Fruit fly (Drosophila melanogaster) whole organism, embryonic: ENCODE measurements around the gene Trm7-32.

Experiments used
- BEAF-32 ChIP-seq: fragments of 200-800 bp; sonication (Bioruptor generic); optimal IDR thresholded peaks from 3 replicates; lab custom pipeline; 2017; ENCODE audit warnings: missing biosample characterization, missing genetic modification characterization, mild to moderate bottlenecking, moderate library complexity, missing genetic modification reagents
- CG13287 ChIP-seq: fragments of 200-800 bp; sonication (Bioruptor generic); IDR thresholded peaks from 2 replicates; pipeline ENCODE4 v1.3.6; 2022; ENCODE audit warnings: missing biosample characterization, missing genetic modification characterization; ENCODE audit not compliant: partially characterized antibody
- CG14710 ChIP-seq: fragments of 200-800 bp; sonication (Bioruptor generic); optimal IDR thresholded peaks from 3 replicates; lab custom pipeline; 2019; ENCODE audit warnings: missing biosample characterization, mild to moderate bottlenecking, missing genetic modification characterization, moderate library complexity
- CG15514 ChIP-seq: fragments of 200-800 bp; sonication (Bioruptor generic); optimal IDR thresholded peaks from 3 replicates; lab custom pipeline; 2017; ENCODE audit warnings: missing biosample characterization, missing genetic modification characterization, mild to moderate bottlenecking, moderate library complexity, missing genetic modification reagents
- CG16815 ChIP-seq: fragments of 200-800 bp; sonication (Bioruptor generic); optimal IDR thresholded peaks from 3 replicates; lab custom pipeline; 2017; ENCODE audit warnings: missing biosample characterization, mild to moderate bottlenecking, missing genetic modification characterization
- CG4404 ChIP-seq: fragments of 200-800 bp; sonication (Bioruptor generic); IDR thresholded peaks from 2 replicates; pipeline ENCODE4 v1.3.6; 2022; ENCODE audit warnings: missing biosample characterization, missing genetic modification characterization
- CG4820 ChIP-seq: fragments of 200-800 bp; sonication (Bioruptor generic); optimal IDR thresholded peaks from 3 replicates; lab custom pipeline; 2016; ENCODE audit warnings: missing biosample characterization, missing genetic modification characterization
- CG7786 ChIP-seq: fragments of 200-800 bp; sonication (Bioruptor generic); optimal IDR thresholded peaks from 2 replicates; lab custom pipeline; 2016; ENCODE audit warnings: missing biosample characterization, missing genetic modification characterization
- CG9727 ChIP-seq: fragments of 200-800 bp; sonication (Bioruptor generic); optimal IDR thresholded peaks from 3 replicates; lab custom pipeline; 2017; ENCODE audit warnings: missing biosample characterization, mild to moderate bottlenecking, missing genetic modification characterization
- CG9797 ChIP-seq: fragments of 200-800 bp; sonication (Bioruptor generic); optimal IDR thresholded peaks from 3 replicates; lab custom pipeline; 2018; ENCODE audit warnings: missing biosample characterization, mild to moderate bottlenecking, missing genetic modification characterization
- D ChIP-seq, 2 experiments: fragments of 200-800 bp in 1 of 2; fragments of >200 bp in 1 of 2; sonication (Bioruptor generic) in 1 of 2; optimal IDR thresholded peaks; 2 replicates in 1 of 2; 3 replicates in 1 of 2; lab custom pipeline; 2017; ENCODE audit warnings: mild to moderate bottlenecking in 1 of 2, missing biosample characterization in 1 of 2, missing genetic modification characterization in 1 of 2, missing genetic modification reagents in 1 of 2
- Deaf1 ChIP-seq: fragments of 200-800 bp; optimal IDR thresholded peaks from 3 replicates; lab custom pipeline; 2019; ENCODE audit warnings: missing biosample characterization, mild to moderate bottlenecking, missing genetic modification characterization, moderate library complexity
- E2f2 ChIP-seq: fragments of 200-800 bp; sonication (Bioruptor generic); IDR thresholded peaks from 2 replicates; pipeline ENCODE4 v1.3.6; 2022; ENCODE audit warnings: missing biosample characterization, missing genetic modification characterization
- Ets65A ChIP-seq: fragments of 200-800 bp; sonication (Bioruptor generic); peaks from one replicate; lab custom pipeline; 2016; ENCODE audit warnings: missing biosample characterization, missing genetic modification characterization
- Hmx ChIP-seq: fragments of 200-800 bp; sonication (Bioruptor generic); optimal IDR thresholded peaks from 2 replicates; lab custom pipeline; 2016; ENCODE audit warnings: missing biosample characterization, missing genetic modification characterization
- Hr78 ChIP-seq, 2 experiments: fragments of 200-800 bp in 1 of 2; fragments of >200 bp in 1 of 2; sonication (Bioruptor generic) in 1 of 2; optimal IDR thresholded peaks; 2 replicates each; lab custom pipeline; 2017 to 2019; ENCODE audit warnings: missing biosample characterization in 2 of 2, missing genetic modification characterization in 2 of 2, mild to moderate bottlenecking in 1 of 2, moderate library complexity in 1 of 2
- Lim3 ChIP-seq: fragments of 200-800 bp; sonication (Bioruptor generic); IDR thresholded peaks from 2 replicates; pipeline ENCODE4 v1.3.6; 2022; ENCODE audit warnings: missing biosample characterization, missing genetic modification characterization
- Mrtf ChIP-seq: fragments of 200-800 bp; sonication (Bioruptor generic); IDR thresholded peaks from 3 replicates; pipeline ENCODE4 v1.3.6; 2022; ENCODE audit warnings: missing biosample characterization, missing genetic modification characterization
- Nf-YB ChIP-seq: fragments of 200-800 bp; sonication (Bioruptor generic); optimal IDR thresholded peaks from 3 replicates; lab custom pipeline; 2019; ENCODE audit warnings: missing biosample characterization, mild to moderate bottlenecking, missing genetic modification characterization, moderate library complexity
- Nf-YC ChIP-seq: fragments of 200-800 bp; optimal IDR thresholded peaks from 3 replicates; lab custom pipeline; 2019; ENCODE audit warnings: missing biosample characterization, mild to moderate bottlenecking, missing genetic modification characterization, moderate library complexity
- NfI ChIP-seq: fragments of 200-800 bp; sonication (Bioruptor generic); optimal IDR thresholded peaks from 3 replicates; lab custom pipeline; 2018; ENCODE audit warnings: missing biosample characterization, mild to moderate bottlenecking, missing genetic modification characterization, moderate library complexity
- Sin3A ChIP-seq: fragments of >200 bp; optimal IDR thresholded peaks from 2 replicates; lab custom pipeline; 2018
- Sry-δ ChIP-seq: fragments of 200-800 bp; sonication (Bioruptor generic); optimal IDR thresholded peaks from 2 replicates; lab custom pipeline; 2016; ENCODE audit warnings: missing biosample characterization, missing genetic modification characterization
- Stat92E ChIP-seq, 3 experiments: fragments of >200 bp in 2 of 3; fragments of 200-800 bp in 1 of 3; sonication (Bioruptor generic) in 1 of 3; optimal IDR thresholded peaks; 2 replicates each; lab custom pipeline; 2017 to 2019; ENCODE audit warnings: missing biosample characterization in 3 of 3, missing genetic modification characterization in 3 of 3, mild to moderate bottlenecking in 1 of 3, moderate library complexity in 1 of 3
- Tbp ChIP-seq: fragments of >200 bp; optimal IDR thresholded peaks from 2 replicates; lab custom pipeline; 2018; ENCODE audit warnings: missing biosample characterization, missing genetic modification characterization
- bbx ChIP-seq: fragments of 200-800 bp; sonication (Bioruptor generic); IDR thresholded peaks from 2 replicates; pipeline ENCODE4 v1.3.6; 2022; ENCODE audit warnings: missing biosample characterization, missing genetic modification characterization; ENCODE audit not compliant: partially characterized antibody
- chif ChIP-seq, 2 experiments: fragments of 200-800 bp; sonication (Bioruptor generic); optimal IDR thresholded peaks; 3 replicates each; lab custom pipeline; 2016; ENCODE audit warnings: missing biosample characterization in 2 of 2, missing genetic modification characterization in 2 of 2
- crc ChIP-seq: fragments of 200-800 bp; sonication (Bioruptor generic); optimal IDR thresholded peaks from 2 replicates; lab custom pipeline; 2016; ENCODE audit warnings: missing biosample characterization, missing genetic modification characterization
- croc ChIP-seq: fragments of 200-800 bp; sonication (Bioruptor generic); conservative IDR thresholded peaks from 3 replicates; pipeline ENCODE4 v1.3.6; 2022; ENCODE audit warnings: missing biosample characterization, missing genetic modification characterization
- dmrt99B ChIP-seq: fragments of 200-800 bp; sonication (Bioruptor generic); optimal IDR thresholded peaks from 2 replicates; lab custom pipeline; 2018; ENCODE audit warnings: missing biosample characterization, mild to moderate bottlenecking, missing genetic modification characterization, moderate library complexity
- ewg ChIP-seq: fragments of 200-800 bp; sonication (Bioruptor generic); optimal IDR thresholded peaks from 3 replicates; lab custom pipeline; 2017; ENCODE audit warnings: mild to moderate bottlenecking, missing biosample characterization, missing genetic modification reagents, missing genetic modification characterization
- grn ChIP-seq: fragments of 200-800 bp; sonication (Bioruptor generic); optimal IDR thresholded peaks from 3 replicates; lab custom pipeline; 2017; ENCODE audit warnings: missing biosample characterization, missing genetic modification characterization
- gsb-n ChIP-seq: fragments of 200-800 bp; sonication (Bioruptor generic); optimal IDR thresholded peaks from 3 replicates; lab custom pipeline; 2018; ENCODE audit warnings: missing biosample characterization, mild to moderate bottlenecking, missing genetic modification characterization
- hb ChIP-seq: fragments of 200-800 bp; sonication (Bioruptor generic); IDR thresholded peaks from 3 replicates; pipeline ENCODE4 v1.3.6; 2022; ENCODE audit warnings: missing biosample characterization, missing genetic modification characterization; ENCODE audit not compliant: partially characterized antibody
- maf-S ChIP-seq: fragments of 200-800 bp; sonication (Bioruptor generic); optimal IDR thresholded peaks from 2 replicates; lab custom pipeline; 2016; ENCODE audit warnings: missing biosample characterization, missing genetic modification characterization
- peb ChIP-seq: fragments of 200-800 bp; sonication (Bioruptor generic); IDR thresholded peaks from 2 replicates; pipeline ENCODE4 v1.3.6; 2022; ENCODE audit warnings: missing biosample characterization, missing genetic modification characterization
- phol ChIP-seq: fragments of 200-800 bp; sonication (Bioruptor generic); optimal IDR thresholded peaks from 3 replicates; lab custom pipeline; 2018; ENCODE audit warnings: missing biosample characterization, mild to moderate bottlenecking, missing genetic modification characterization, moderate library complexity
- sd ChIP-seq: fragments of 200-800 bp; sonication (Bioruptor generic); optimal IDR thresholded peaks from 3 replicates; lab custom pipeline; 2018; ENCODE audit warnings: missing biosample characterization, mild to moderate bottlenecking, missing genetic modification characterization, moderate library complexity
- seq ChIP-seq: fragments of 200-800 bp; sonication (Bioruptor generic); IDR thresholded peaks from 2 replicates; pipeline ENCODE4 v1.3.6; 2022; ENCODE audit warnings: missing biosample characterization, missing genetic modification characterization
- sisA ChIP-seq: fragments of 200-800 bp; sonication (Bioruptor generic); IDR thresholded peaks from 2 replicates; pipeline ENCODE4 v1.3.6; 2022; ENCODE audit warnings: missing biosample characterization, missing genetic modification characterization
- ssp ChIP-seq: fragments of 200-800 bp; sonication (Bioruptor generic); IDR thresholded peaks from 2 replicates; pipeline ENCODE4 v1.3.6; 2022; ENCODE audit warnings: missing biosample characterization, missing genetic modification characterization
- tgo ChIP-seq: fragments of 200-800 bp; sonication (Bioruptor generic); IDR thresholded peaks from 3 replicates; pipeline ENCODE4 v1.3.6; 2022; ENCODE audit warnings: missing biosample characterization, missing genetic modification characterization
- twi ChIP-seq: fragments of 200-800 bp; optimal IDR thresholded peaks from 2 replicates; lab custom pipeline; 2019; ENCODE audit warnings: missing biosample characterization, mild to moderate bottlenecking, missing genetic modification characterization, moderate library complexity
- usp ChIP-seq: fragments of >200 bp; optimal IDR thresholded peaks from 2 replicates; lab custom pipeline; 2017; ENCODE audit warnings: missing biosample characterization, missing genetic modification characterization
- zen2 ChIP-seq: fragments of 200-800 bp; sonication (Bioruptor generic); IDR thresholded peaks from 3 replicates; pipeline ENCODE4 v1.3.6; 2022; ENCODE audit warnings: missing biosample characterization, missing genetic modification characterization; ENCODE audit not compliant: partially characterized antibody
- zf30C ChIP-seq: fragments of 200-800 bp; sonication (Bioruptor generic); optimal IDR thresholded peaks from 3 replicates; lab custom pipeline; 2018; ENCODE audit warnings: missing biosample characterization, mild to moderate bottlenecking, missing genetic modification characterization

Gene Trm7-32

dm6 chr3R:17029796-17030195 lies 10.7 kb upstream of the Trm7-32 start:
- TF ChIP-seq Sry-δ (no peak), dmrt99B (tag; lab: Kevin White, UChicago) (no peak), CG13287 (GFP tag; lab: Robert Waterston, UW) (no peak), D (optimal IDR thresholded peaks at IDR 0.05; lab: Kevin White, UChicago) (no peak), D (GFP tag; optimal IDR thresholded peaks at IDR 0.05; lab: Kevin White, UChicago) (no peak), phol (tag; lab: Kevin White, UChicago) (no peak), Nf-YC (tag; lab: Kevin White, UChicago) (peak; percentile 86), sisA (GFP tag; lab: Robert Waterston, UW) (no peak), ssp (GFP tag; lab: Robert Waterston, UW) (no peak), crc (no peak), chif (GFP tag; optimal IDR thresholded peaks at IDR 0.05; lab: Kevin White, UChicago) (no peak), grn (GFP tag; lab: Kevin White, UChicago) (peak; percentile 46), sd (no peak), Nf-YB (GFP tag; lab: Kevin White, UChicago) (peak; percentile 83), Mrtf (GFP tag; lab: Robert Waterston, UW) (peak; percentile 24; the same call in 1 of the 3 replicates), Ets65A (peak; percentile 22), CG7786 (GFP tag; lab: Kevin White, UChicago) (no peak), zen2 (GFP tag; lab: Robert Waterston, UW) (0 out of 3 replicates have a peak, but pooled peaks have one; percentile 23), ewg (GFP tag; lab: Kevin White, UChicago) (peak; percentile 14), tgo (GFP tag; lab: Robert Waterston, UW) (no peak), seq (peak; percentile 97), NfI (GFP tag; lab: Kevin White, UChicago) (no peak)

- TF ChIP-seq CG15514 (no peak), twi (tag; lab: Kevin White, UChicago) (no peak), Tbp (GFP tag; lab: Kevin White, UChicago) (no peak), usp (GFP tag; lab: Kevin White, UChicago) (no peak), peb (GFP tag; lab: Robert Waterston, UW) (no peak)
Observed at dm6 chr3R:17031502-17031901, 9.0 kb upstream of the Trm7-32 start, which contains the start of gene CG31268. TSS of gene CG31268 (plus strand) at chr3R:17031802.

- TF ChIP-seq CG9797 (no peak), hb (GFP tag; lab: Robert Waterston, UW) (no peak), Sin3A (lab: Kevin White, UChicago) (no peak), Lim3 (no peak), Hmx (GFP tag; lab: Kevin White, UChicago) (no peak), Deaf1 (tag; lab: Kevin White, UChicago) (no peak), maf-S (no peak)
Observed at dm6 chr3R:17035945-17036344, 4.5 kb upstream of the Trm7-32 start, which contains the start of gene CG4009. TSS of gene CG4009 (minus strand) at chr3R:17036045.

- TF ChIP-seq CG4820: no peak
- TF ChIP-seq E2f2: peak; percentile 45
- TF ChIP-seq tgo (GFP tag; lab: Robert Waterston, UW): no peak
- 0 out of 2 replicates have a peak, but pooled peaks have one; percentile 6 for TF ChIP-seq CG4404
- TF ChIP-seq CG14710 (tag; lab: Kevin White, UChicago): peak; percentile 69
- TF ChIP-seq BEAF-32 (GFP tag; lab: Kevin White, UChicago): peak; percentile 95
- no peak for TF ChIP-seq CG16815 (GFP tag; lab: Kevin White, UChicago)
- TF ChIP-seq gsb-n (tag; lab: Kevin White, UChicago): no peak
- TF ChIP-seq croc (GFP tag; lab: Robert Waterston, UW): no peak
- no peak for TF ChIP-seq Stat92E (GFP tag; optimal IDR thresholded peaks at IDR 0.05; lab: Kevin White, UChicago)
- peak; percentile 89 for TF ChIP-seq bbx (GFP tag; lab: Robert Waterston, UW)
- no peak for TF ChIP-seq zf30C (GFP tag; lab: Kevin White, UChicago)
- peak; percentile 53 for TF ChIP-seq CG9727 (GFP tag; lab: Kevin White, UChicago)
- TF ChIP-seq Hr78 (GFP tag; optimal IDR thresholded peaks at IDR 0.05; lab: Kevin White, UChicago): no peak
Observed at dm6 chr3R:17042838-17043569, 2.5 kb downstream of the Trm7-32 start, which contains the start of the genes bdwf and Patr-1. TSS of gene bdwf (minus strand) at chr3R:17043136. TSS of gene Patr-1 (plus strand) at chr3R:17043564.
